Fruit fly (Drosophila melanogaster) whole organism, prepupa: Measurements from ENCODE around the gene CG32148.

ENCODE experiments used
- CG10631 ChIP-seq: fragments of 200-800 bp; sonication (Bioruptor generic); optimal IDR thresholded peaks from 2 replicates; lab custom pipeline; 2016; ENCODE audit warnings: missing biosample characterization, missing genetic modification characterization
- CG10669 ChIP-seq: fragments of 200-800 bp; sonication (Bioruptor generic); optimal IDR thresholded peaks from 3 replicates; lab custom pipeline; 2018; ENCODE audit warnings: missing biosample characterization, mild to moderate bottlenecking, missing genetic modification characterization, moderate library complexity
- CG11294 ChIP-seq: fragments of 200-800 bp; sonication (Bioruptor generic); IDR thresholded peaks from 2 replicates; pipeline ENCODE4 v1.3.6; 2022; ENCODE audit warnings: missing biosample characterization, missing genetic modification characterization
- CG11762 ChIP-seq: fragments of 200-800 bp; sonication (Bioruptor generic); optimal IDR thresholded peaks from 3 replicates; lab custom pipeline; 2016; ENCODE audit warnings: missing biosample characterization, missing genetic modification characterization; ENCODE audit not compliant: insufficient read depth
- CG11902 ChIP-seq: fragments of 200-800 bp; sonication (Bioruptor generic); optimal IDR thresholded peaks from 3 replicates; lab custom pipeline; 2016; ENCODE audit warnings: missing biosample characterization, missing genetic modification characterization
- CG15336 ChIP-seq: fragments of 200-800 bp; sonication (Bioruptor generic); IDR thresholded peaks from 2 replicates; pipeline ENCODE4 v1.3.6; 2022; ENCODE audit warnings: missing biosample characterization, missing genetic modification characterization
- CG1621 ChIP-seq: fragments of 200-800 bp; sonication (Bioruptor generic); optimal IDR thresholded peaks from 3 replicates; lab custom pipeline; 2018; ENCODE audit warnings: missing biosample characterization, mild to moderate bottlenecking, missing genetic modification characterization
- CG16779 ChIP-seq: fragments of 200-800 bp; sonication (Bioruptor generic); optimal IDR thresholded peaks from 3 replicates; lab custom pipeline; 2017; ENCODE audit warnings: missing biosample characterization, mild to moderate bottlenecking, missing genetic modification characterization
- CG3032 ChIP-seq: fragments of 200-800 bp; optimal IDR thresholded peaks from 2 replicates; lab custom pipeline; 2019; ENCODE audit warnings: missing biosample characterization, mild to moderate bottlenecking, missing genetic modification characterization, moderate library complexity
- CG31627 ChIP-seq: fragments of 200-800 bp; sonication (Bioruptor generic); optimal IDR thresholded peaks from 3 replicates; lab custom pipeline; 2016; ENCODE audit warnings: missing biosample characterization, missing genetic modification characterization
- CG34406 ChIP-seq: fragments of 200-800 bp; sonication (Bioruptor generic); optimal IDR thresholded peaks from 3 replicates; lab custom pipeline; 2016; ENCODE audit warnings: missing biosample characterization, missing genetic modification characterization
- CG3919 ChIP-seq: fragments of 200-800 bp; sonication (Bioruptor generic); optimal IDR thresholded peaks from 3 replicates; lab custom pipeline; 2016; ENCODE audit warnings: missing biosample characterization, missing genetic modification characterization
- CG6163 ChIP-seq: fragments of 200-800 bp; sonication (Bioruptor generic); IDR thresholded peaks from 3 replicates; pipeline ENCODE4 v1.3.6; 2022; ENCODE audit warnings: missing biosample characterization, missing genetic modification characterization
- CG6276 ChIP-seq: fragments of 200-800 bp; sonication (Bioruptor generic); optimal IDR thresholded peaks from 2 replicates; lab custom pipeline; 2017; ENCODE audit warnings: missing biosample characterization, mild to moderate bottlenecking, missing genetic modification characterization
- CG6808 ChIP-seq: fragments of 200-800 bp; sonication (Bioruptor generic); optimal IDR thresholded peaks from 3 replicates; lab custom pipeline; 2017; ENCODE audit warnings: missing biosample characterization, missing genetic modification characterization, mild to moderate bottlenecking, moderate library complexity, missing genetic modification reagents
- CG6854 ChIP-seq: fragments of 200-800 bp; sonication (Bioruptor generic); optimal IDR thresholded peaks from 2 replicates; lab custom pipeline; 2017; ENCODE audit warnings: missing biosample characterization, mild to moderate bottlenecking, missing genetic modification characterization
- CG7368 ChIP-seq: fragments of 200-800 bp; sonication (Bioruptor generic); optimal IDR thresholded peaks from 3 replicates; lab custom pipeline; 2016; ENCODE audit warnings: missing biosample characterization, missing genetic modification characterization
- CG8119 ChIP-seq: fragments of 200-800 bp; sonication (Bioruptor generic); IDR thresholded peaks from 3 replicates; pipeline ENCODE4 v1.3.6; 2022; ENCODE audit warnings: missing biosample characterization, missing genetic modification characterization
- CG8632 ChIP-seq: fragments of 200-800 bp; sonication (Bioruptor generic); optimal IDR thresholded peaks from 3 replicates; lab custom pipeline; 2016; ENCODE audit warnings: missing biosample characterization, missing genetic modification characterization
- CG9139 ChIP-seq: fragments of 200-800 bp; sonication (Bioruptor generic); optimal IDR thresholded peaks from 3 replicates; lab custom pipeline; 2017; ENCODE audit warnings: missing biosample characterization, mild to moderate bottlenecking, missing genetic modification characterization
- Eip75B ChIP-seq: fragments of 200-800 bp; sonication (Bioruptor generic); optimal IDR thresholded peaks from 3 replicates; lab custom pipeline; 2016; ENCODE audit warnings: missing biosample characterization, missing genetic modification characterization
- Eip78C ChIP-seq: fragments of 200-800 bp; sonication (Bioruptor generic); peaks from one replicate; lab custom pipeline; 2016; ENCODE audit warnings: missing biosample characterization, missing genetic modification characterization
- Eip93F ChIP-seq: fragments of 200-800 bp; sonication (Bioruptor generic); optimal IDR thresholded peaks from 2 replicates; lab custom pipeline; 2016; ENCODE audit warnings: missing biosample characterization, mild to moderate bottlenecking, missing genetic modification characterization
- Ets21C ChIP-seq: fragments of 200-800 bp; sonication (Bioruptor generic); optimal IDR thresholded peaks from 3 replicates; lab custom pipeline; 2016; ENCODE audit warnings: missing biosample characterization, missing genetic modification characterization
- Gug ChIP-seq: fragments of 200-800 bp; sonication (Bioruptor generic); IDR thresholded peaks from 2 replicates; pipeline ENCODE4 v1.3.6; 2022; ENCODE audit warnings: missing biosample characterization, missing genetic modification characterization
- Hr38 ChIP-seq: sonication (Bioruptor generic); optimal IDR thresholded peaks from 2 replicates; lab custom pipeline; 2016; ENCODE audit warnings: missing biosample characterization, missing genetic modification characterization
- Hr39 ChIP-seq: fragments of 200-800 bp; sonication (Bioruptor generic); optimal IDR thresholded peaks from 2 replicates; lab custom pipeline; 2016; ENCODE audit warnings: missing biosample characterization, missing genetic modification characterization
- Hr4 ChIP-seq: fragments of 200-800 bp; sonication (Bioruptor generic); optimal IDR thresholded peaks from 3 replicates; lab custom pipeline; 2016; ENCODE audit warnings: missing biosample characterization, missing genetic modification characterization
- Lpt ChIP-seq: fragments of 200-800 bp; sonication (Bioruptor generic); optimal IDR thresholded peaks from 3 replicates; lab custom pipeline; 2016; ENCODE audit warnings: missing biosample characterization, missing genetic modification characterization
- OdsH ChIP-seq: fragments of 200-800 bp; sonication (Bioruptor generic); optimal IDR thresholded peaks from 3 replicates; lab custom pipeline; 2016; ENCODE audit warnings: missing biosample characterization, missing genetic modification characterization
- Smox ChIP-seq: fragments of 200-800 bp; sonication (Bioruptor generic); optimal IDR thresholded peaks from 3 replicates; lab custom pipeline; 2016; ENCODE audit warnings: missing biosample characterization, missing genetic modification characterization
- Sox102F ChIP-seq: fragments of 200-800 bp; sonication (Bioruptor generic); optimal IDR thresholded peaks from 2 replicates; lab custom pipeline; 2016; ENCODE audit warnings: missing biosample characterization, mild to moderate bottlenecking, missing genetic modification characterization
- Sox14 ChIP-seq: fragments of 200-800 bp; sonication (Bioruptor generic); optimal IDR thresholded peaks from 3 replicates; lab custom pipeline; 2016; ENCODE audit warnings: missing biosample characterization, missing genetic modification characterization
- Sox15 ChIP-seq: fragments of 200-800 bp; sonication (Bioruptor generic); optimal IDR thresholded peaks from 3 replicates; lab custom pipeline; 2016; ENCODE audit warnings: missing biosample characterization, missing genetic modification characterization
- achi ChIP-seq: fragments of 200-800 bp; sonication (Bioruptor generic); optimal IDR thresholded peaks from 3 replicates; lab custom pipeline; 2016; ENCODE audit warnings: missing biosample characterization, missing genetic modification characterization
- acj6 ChIP-seq: fragments of 200-800 bp; sonication (Bioruptor generic); optimal IDR thresholded peaks from 3 replicates; lab custom pipeline; 2016; ENCODE audit warnings: missing biosample characterization, missing genetic modification characterization
- dac ChIP-seq: fragments of 200-800 bp; sonication (Bioruptor generic); optimal IDR thresholded peaks from 2 replicates; lab custom pipeline; 2017; ENCODE audit warnings: missing biosample characterization, mild to moderate bottlenecking, missing genetic modification characterization
- esn ChIP-seq: fragments of 200-800 bp; sonication (Bioruptor generic); optimal IDR thresholded peaks from 2 replicates; lab custom pipeline; 2016; ENCODE audit warnings: missing biosample characterization, mild to moderate bottlenecking, missing genetic modification characterization, moderate library complexity
- fd59A ChIP-seq: fragments of 200-800 bp; sonication (Bioruptor generic); optimal IDR thresholded peaks from 2 replicates; lab custom pipeline; 2017; ENCODE audit warnings: missing biosample characterization, mild to moderate bottlenecking, missing genetic modification characterization, missing genetic modification reagents
- fkh ChIP-seq: fragments of 200-800 bp; sonication (Bioruptor generic); optimal IDR thresholded peaks from 3 replicates; lab custom pipeline; 2017; ENCODE audit warnings: missing biosample characterization, mild to moderate bottlenecking, missing genetic modification characterization, moderate library complexity
- lz ChIP-seq: fragments of 200-800 bp; sonication (Bioruptor generic); optimal IDR thresholded peaks from 3 replicates; lab custom pipeline; 2016; ENCODE audit warnings: missing biosample characterization, missing genetic modification characterization
- net ChIP-seq: fragments of 200-800 bp; sonication (Bioruptor generic); optimal IDR thresholded peaks from 3 replicates; lab custom pipeline; 2016; ENCODE audit warnings: missing biosample characterization, missing genetic modification characterization
- pdm3 ChIP-seq: fragments of 200-800 bp; sonication (Bioruptor generic); optimal IDR thresholded peaks from 3 replicates; lab custom pipeline; 2016; ENCODE audit warnings: missing biosample characterization, missing genetic modification characterization
- salr ChIP-seq, 2 experiments: fragments of 200-800 bp; sonication (Bioruptor generic); optimal IDR thresholded peaks; 3 replicates each; lab custom pipeline; 2016 to 2018; ENCODE audit warnings: missing biosample characterization in 2 of 2, missing genetic modification characterization in 2 of 2, mild to moderate bottlenecking in 1 of 2
- spab ChIP-seq: fragments of 200-800 bp; sonication (Bioruptor generic); optimal IDR thresholded peaks from 2 replicates; lab custom pipeline; 2017; ENCODE audit warnings: missing biosample characterization, mild to moderate bottlenecking, missing genetic modification characterization, missing genetic modification reagents
- ss ChIP-seq, 2 experiments: fragments of 200-800 bp; sonication (Bioruptor generic); optimal IDR thresholded peaks; 2 replicates in 1 of 2; 3 replicates in 1 of 2; lab custom pipeline; 2017 to 2018; ENCODE audit warnings: mild to moderate bottlenecking in 2 of 2, missing biosample characterization in 2 of 2, missing genetic modification characterization in 2 of 2, moderate library complexity in 1 of 2
- svp ChIP-seq: fragments of 200-800 bp; sonication (Bioruptor generic); peaks from one replicate; lab custom pipeline; 2016; ENCODE audit warnings: missing biosample characterization, missing genetic modification characterization
- topi ChIP-seq: fragments of 200-800 bp; sonication (Bioruptor generic); optimal IDR thresholded peaks from 3 replicates; lab custom pipeline; 2016; ENCODE audit warnings: missing biosample characterization, missing genetic modification characterization
- vri ChIP-seq: fragments of 200-800 bp; sonication (Bioruptor generic); optimal IDR thresholded peaks from 3 replicates; lab custom pipeline; 2016; ENCODE audit warnings: missing biosample characterization, mild to moderate bottlenecking, missing genetic modification characterization

The CG32148 gene

DNA sequence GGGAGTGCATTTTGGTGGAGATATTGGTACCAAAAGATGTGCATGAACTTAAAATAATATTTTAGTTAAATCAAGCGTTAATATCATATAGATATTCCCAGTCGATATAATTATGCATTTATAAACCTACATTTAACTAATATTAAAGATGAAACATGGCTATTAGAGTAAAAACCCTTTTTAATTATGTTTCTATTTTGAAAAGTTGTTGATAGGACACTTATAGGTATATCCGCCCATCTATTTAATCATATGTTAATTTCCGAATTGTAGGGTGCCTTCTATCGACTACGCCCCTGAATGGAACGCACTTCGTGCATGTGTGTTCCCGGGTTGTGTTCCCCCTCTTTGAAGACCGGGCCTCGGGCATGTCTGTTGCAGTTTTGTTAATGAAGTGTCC is 17.5 kb upstream of the CG32148 start (continued):
- no peak for TF ChIP-seq CG6854 (GFP tag; lab: Kevin White, UChicago)
- TF ChIP-seq topi (GFP tag; lab: Kevin White, UChicago): no peak
- peak; percentile 10 for TF ChIP-seq CG6276 (GFP tag; lab: Kevin White, UChicago)
- no peak for TF ChIP-seq CG11902 (GFP tag; lab: Kevin White, UChicago)
- TF ChIP-seq Smox: peak; percentile 12

DNA sequence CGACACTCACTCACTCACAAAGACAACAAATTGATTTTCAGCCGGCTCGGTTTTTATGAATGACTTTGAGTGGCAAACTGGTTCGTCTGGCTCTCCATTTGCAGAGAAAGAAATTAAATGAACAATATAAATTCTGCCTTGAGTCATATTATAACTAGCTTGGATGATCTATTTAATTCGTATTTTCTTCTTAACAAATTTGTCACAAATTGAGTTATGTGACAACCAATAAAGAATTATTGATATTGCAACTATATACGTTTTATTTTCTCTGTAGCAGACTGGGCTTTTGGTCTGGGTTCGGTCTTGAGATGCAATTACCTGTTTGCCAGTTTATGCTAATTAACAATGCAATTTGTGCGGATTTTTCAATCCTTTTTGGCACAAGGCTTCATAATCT is 16.5 kb upstream of the CG32148 start:
- TF ChIP-seq CG34406 (GFP tag; lab: Kevin White, UChicago) (peak; percentile 67), svp (peak; percentile 83), CG6163 (GFP tag; lab: Robert Waterston, UW) (peak; percentile 91), Eip75B (GFP tag; lab: Kevin White, UChicago) (peak; percentile 88), dac (GFP tag; lab: Kevin White, UChicago) (peak; percentile 69), Gug (GFP tag; lab: Robert Waterston, UW) (peak; percentile 86), CG31627 (peak; percentile 59), Sox14 (GFP tag; lab: Kevin White, UChicago) (peak; percentile 77), Lpt (peak; percentile 74), salr (GFP tag; optimal IDR thresholded peaks at IDR 0.05; lab: Kevin White, UChicago) (peak; percentile 50 to 65), CG3032 (peak; percentile 77), Eip78C (GFP tag; lab: Kevin White, UChicago) (peak; percentile 97), pdm3 (GFP tag; lab: Kevin White, UChicago) (peak; percentile 87), CG11294 (peak; percentile 80), CG3919 (GFP tag; lab: Kevin White, UChicago) (peak; percentile 86), CG8632 (GFP tag; lab: Kevin White, UChicago) (peak; percentile 77), CG1621 (tag; lab: Kevin White, UChicago) (peak; percentile 65), CG10631 (peak; percentile 87), topi (GFP tag; lab: Kevin White, UChicago) (peak; percentile 72), CG16779 (tag; lab: Kevin White, UChicago) (peak; percentile 55), CG8119 (peak; percentile 95), vri (peak; percentile 12), ss (GFP tag; optimal IDR thresholded peaks at IDR 0.05; lab: Kevin White, UChicago) (peak; percentile 30 to 64), esn (GFP tag; lab: Kevin White, UChicago) (peak; percentile 82), CG10669 (peak; percentile 74), Sox102F (GFP tag; lab: Kevin White, UChicago) (peak; percentile 77), Eip93F (no peak), CG11902 (GFP tag; lab: Kevin White, UChicago) (peak; percentile 49), CG6854 (GFP tag; lab: Kevin White, UChicago) (no peak), Hr4 (GFP tag; lab: Kevin White, UChicago) (peak; percentile 91), fd59A (GFP tag; lab: Kevin White, UChicago) (peak; percentile 54), Sox15 (GFP tag; lab: Kevin White, UChicago) (peak; percentile 41), CG6808 (GFP tag; lab: Kevin White, UChicago) (peak; percentile 59), Hr39 (GFP tag; lab: Kevin White, UChicago) (peak; percentile 62), CG6276 (GFP tag; lab: Kevin White, UChicago) (peak; percentile 82), CG9139 (GFP tag; lab: Kevin White, UChicago) (peak; percentile 12), net (GFP tag; lab: Kevin White, UChicago) (peak; percentile 88), Ets21C (GFP tag; lab: Kevin White, UChicago) (peak; percentile 57), Smox (peak; percentile 69), fkh (GFP tag; lab: Kevin White, UChicago) (no peak), OdsH (peak; percentile 80), lz (GFP tag; lab: Kevin White, UChicago) (peak; percentile 79), CG15336 (GFP tag; lab: Robert Waterston, UW) (peak; percentile 97), achi (GFP tag; lab: Kevin White, UChicago) (peak; percentile 83), Hr38 (GFP tag; lab: Kevin White, UChicago) (no peak), spab (peak; percentile 56), CG7368 (peak; percentile 76), CG11762 (GFP tag; lab: Kevin White, UChicago) (peak; percentile 77), acj6 (GFP tag; lab: Kevin White, UChicago) (peak; percentile 80)
